Fruit fly (Drosophila melanogaster) whole organism, embryonic: ENCODE data around the gene Msh6.

Experiments used
- Abd-B ChIP-seq: fragments of 200-800 bp; sonication (Bioruptor generic); optimal IDR thresholded peaks from 2 replicates; lab custom pipeline; 2018; ENCODE audit warnings: missing biosample characterization, mild to moderate bottlenecking, missing genetic modification characterization, moderate library complexity
- Blimp-1 ChIP-seq: fragments of 200-800 bp; sonication (Bioruptor generic); optimal IDR thresholded peaks from 3 replicates; lab custom pipeline; 2018; ENCODE audit warnings: missing biosample characterization, missing genetic modification characterization, mild to moderate bottlenecking, moderate library complexity, missing genetic modification reagents
- CG10267 ChIP-seq: fragments of 200-800 bp; sonication (Bioruptor generic); optimal IDR thresholded peaks from 2 replicates; lab custom pipeline; 2018; ENCODE audit warnings: missing biosample characterization, mild to moderate bottlenecking, missing genetic modification characterization, moderate library complexity
- CG10959 ChIP-seq: fragments of 200-800 bp; sonication (Bioruptor generic); IDR thresholded peaks from 2 replicates; pipeline ENCODE4 v1.3.6; 2022; ENCODE audit warnings: missing biosample characterization, missing genetic modification characterization
- CG13296 ChIP-seq: fragments of 200-800 bp; sonication (Bioruptor generic); optimal IDR thresholded peaks from 3 replicates; lab custom pipeline; 2018; ENCODE audit warnings: missing biosample characterization, mild to moderate bottlenecking, missing genetic modification characterization
- CG13424 ChIP-seq: fragments of 200-800 bp; sonication (Bioruptor generic); optimal IDR thresholded peaks from 2 replicates; lab custom pipeline; 2019; ENCODE audit warnings: missing biosample characterization, mild to moderate bottlenecking, missing genetic modification characterization, moderate library complexity
- CG13775 ChIP-seq: fragments of 200-800 bp; sonication (Bioruptor generic); optimal IDR thresholded peaks from 3 replicates; lab custom pipeline; 2017; ENCODE audit warnings: missing biosample characterization, mild to moderate bottlenecking, missing genetic modification characterization
- CG14710 ChIP-seq: fragments of 200-800 bp; sonication (Bioruptor generic); optimal IDR thresholded peaks from 3 replicates; lab custom pipeline; 2019; ENCODE audit warnings: missing biosample characterization, mild to moderate bottlenecking, missing genetic modification characterization, moderate library complexity
- CG14965 ChIP-seq: fragments of 200-800 bp; sonication (Bioruptor generic); optimal IDR thresholded peaks from 2 replicates; lab custom pipeline; 2016; ENCODE audit warnings: missing biosample characterization, missing genetic modification characterization, borderline replicate concordance
- CG15514 ChIP-seq: fragments of 200-800 bp; sonication (Bioruptor generic); optimal IDR thresholded peaks from 3 replicates; lab custom pipeline; 2017; ENCODE audit warnings: missing biosample characterization, missing genetic modification characterization, mild to moderate bottlenecking, moderate library complexity, missing genetic modification reagents
- CG15696 ChIP-seq: fragments of 200-800 bp; sonication (Bioruptor generic); optimal IDR thresholded peaks from 2 replicates; lab custom pipeline; 2019; ENCODE audit warnings: missing biosample characterization, mild to moderate bottlenecking, missing genetic modification characterization, moderate library complexity
- CG17568 ChIP-seq: fragments of 200-800 bp; sonication (Bioruptor generic); optimal IDR thresholded peaks from 2 replicates; lab custom pipeline; 2018; ENCODE audit warnings: missing biosample characterization, mild to moderate bottlenecking, missing genetic modification characterization, moderate library complexity
- CG17829 ChIP-seq: fragments of 200-800 bp; optimal IDR thresholded peaks from 2 replicates; lab custom pipeline; 2019; ENCODE audit warnings: missing biosample characterization, mild to moderate bottlenecking, missing genetic modification characterization, moderate library complexity
- CG2889 ChIP-seq: fragments of 200-800 bp; sonication (Bioruptor generic); IDR thresholded peaks from 3 replicates; pipeline ENCODE4 v1.3.6; 2022; ENCODE audit warnings: missing biosample characterization, missing genetic modification characterization
- CG30431 ChIP-seq: fragments of 200-800 bp; sonication (Bioruptor generic); optimal IDR thresholded peaks from 2 replicates; lab custom pipeline; 2017; ENCODE audit warnings: missing biosample characterization, missing genetic modification characterization
- CG34224 ChIP-seq: fragments of 200-800 bp; sonication (Bioruptor generic); IDR thresholded peaks from 3 replicates; pipeline ENCODE4 v1.3.6; 2022; ENCODE audit warnings: missing biosample characterization, missing genetic modification characterization; ENCODE audit not compliant: partially characterized antibody
- CG42726 ChIP-seq: fragments of 200-800 bp; sonication (Bioruptor generic); IDR thresholded peaks from 2 replicates; pipeline ENCODE4 v1.3.6; 2022; ENCODE audit warnings: missing biosample characterization, missing genetic modification characterization; ENCODE audit not compliant: partially characterized antibody
- CG4424 ChIP-seq: fragments of 200-800 bp; sonication (Bioruptor generic); optimal IDR thresholded peaks from 3 replicates; lab custom pipeline; 2016; ENCODE audit warnings: missing biosample characterization, missing genetic modification characterization
- CG6683 ChIP-seq: fragments of 200-800 bp; sonication (Bioruptor generic); optimal IDR thresholded peaks from 2 replicates; lab custom pipeline; 2017; ENCODE audit warnings: missing biosample characterization, mild to moderate bottlenecking, missing genetic modification characterization, missing genetic modification reagents
- CG7372 ChIP-seq: fragments of 200-800 bp; sonication (Bioruptor generic); IDR thresholded peaks from 2 replicates; pipeline ENCODE4 v1.3.6; 2022; ENCODE audit warnings: missing biosample characterization, missing genetic modification characterization
- CG9797 ChIP-seq: fragments of 200-800 bp; sonication (Bioruptor generic); optimal IDR thresholded peaks from 3 replicates; lab custom pipeline; 2018; ENCODE audit warnings: missing biosample characterization, mild to moderate bottlenecking, missing genetic modification characterization
- H15 ChIP-seq: fragments of 200-800 bp; sonication (Bioruptor generic); IDR thresholded peaks from 3 replicates; pipeline ENCODE4 v1.3.6; 2022; ENCODE audit warnings: missing biosample characterization, missing genetic modification characterization
- Hr39 ChIP-seq: fragments of >200 bp; optimal IDR thresholded peaks from 2 replicates; lab custom pipeline; 2017
- Hsf ChIP-seq: fragments of 200-800 bp; sonication (Bioruptor generic); optimal IDR thresholded peaks from 3 replicates; lab custom pipeline; 2016; ENCODE audit warnings: missing biosample characterization, missing genetic modification characterization
- Jarid2 ChIP-seq: fragments of 200-800 bp; sonication (Bioruptor generic); optimal IDR thresholded peaks from 3 replicates; lab custom pipeline; 2017; ENCODE audit warnings: mild to moderate bottlenecking, missing biosample characterization, missing genetic modification reagents, missing genetic modification characterization
- Med ChIP-seq: fragments of 200-800 bp; sonication (Bioruptor generic); peaks from one replicate; lab custom pipeline; 2016; ENCODE audit warnings: missing biosample characterization, missing genetic modification characterization, mild to moderate bottlenecking, inconsistent platforms, moderate library complexity
- Meics ChIP-seq: fragments of 200-800 bp; sonication (Bioruptor generic); optimal IDR thresholded peaks from 2 replicates; lab custom pipeline; 2017; ENCODE audit warnings: missing biosample characterization, mild to moderate bottlenecking, missing genetic modification characterization
- Taf1 ChIP-seq: fragments of 200-800 bp; sonication (Bioruptor generic); IDR thresholded peaks from 2 replicates; pipeline ENCODE4 v1.3.6; 2022; ENCODE audit warnings: missing biosample characterization, missing genetic modification characterization
- Trl ChIP-seq, 3 experiments: fragments of >200 bp in 2 of 3; fragments of 200-800 bp in 1 of 3; sonication (Bioruptor generic) in 1 of 3; optimal IDR thresholded peaks; 2 replicates in 1 of 3; 3 replicates in 2 of 3; lab custom pipeline; 2016 to 2017; ENCODE audit warnings: missing biosample characterization in 1 of 3, missing genetic modification characterization in 1 of 3
- ase ChIP-seq: fragments of 200-800 bp; sonication (Bioruptor generic); IDR thresholded peaks from 3 replicates; pipeline ENCODE4 v1.3.6; 2022; ENCODE audit warnings: missing biosample characterization, missing genetic modification characterization
- cas ChIP-seq: fragments of 200-800 bp; sonication (Bioruptor generic); IDR thresholded peaks from 2 replicates; pipeline ENCODE4 v1.3.6; 2022; ENCODE audit warnings: missing biosample characterization, missing genetic modification characterization
- cg ChIP-seq: fragments of 200-800 bp; sonication (Bioruptor generic); optimal IDR thresholded peaks from 3 replicates; lab custom pipeline; 2019; ENCODE audit warnings: missing biosample characterization, mild to moderate bottlenecking, missing genetic modification characterization, moderate library complexity
- chm ChIP-seq: fragments of 200-800 bp; sonication (Bioruptor generic); IDR thresholded peaks from 2 replicates; pipeline ENCODE4 v1.3.6; 2022; ENCODE audit warnings: missing biosample characterization, missing genetic modification characterization
- crp ChIP-seq, 2 experiments: fragments of 200-800 bp; sonication (Bioruptor generic); optimal IDR thresholded peaks; 2 replicates in 1 of 2; 3 replicates in 1 of 2; lab custom pipeline; 2017; ENCODE audit warnings: missing biosample characterization in 2 of 2, missing genetic modification characterization in 2 of 2, mild to moderate bottlenecking in 1 of 2, moderate library complexity in 1 of 2
- hth ChIP-seq: fragments of >200 bp; optimal IDR thresholded peaks from 2 replicates; lab custom pipeline; 2017; ENCODE audit warnings: inconsistent platforms
- insv ChIP-seq, 2 experiments: fragments of 200-800 bp; sonication (Bioruptor generic); optimal IDR thresholded peaks; 3 replicates each; lab custom pipeline; 2016 to 2018; ENCODE audit warnings: missing biosample characterization in 2 of 2, missing genetic modification characterization in 2 of 2
- inv ChIP-seq: fragments of 200-800 bp; sonication (Bioruptor generic); IDR thresholded peaks from 2 replicates; pipeline ENCODE4 v1.3.6; 2022; ENCODE audit warnings: missing biosample characterization, missing genetic modification characterization; ENCODE audit not compliant: partially characterized antibody
- jigr1 ChIP-seq: fragments of 200-800 bp; sonication (Bioruptor generic); IDR thresholded peaks from 3 replicates; pipeline ENCODE4 v1.3.6; 2022; ENCODE audit warnings: missing biosample characterization, missing genetic modification characterization
- jumu ChIP-seq: fragments of 200-800 bp; sonication (Bioruptor generic); optimal IDR thresholded peaks from 3 replicates; lab custom pipeline; 2016; ENCODE audit warnings: missing biosample characterization, missing genetic modification characterization
- lbe ChIP-seq: fragments of 200-800 bp; sonication (Bioruptor generic); optimal IDR thresholded peaks from 2 replicates; lab custom pipeline; 2016; ENCODE audit warnings: missing biosample characterization, mild to moderate bottlenecking, missing genetic modification characterization
- oc ChIP-seq: fragments of 200-800 bp; sonication (Bioruptor generic); optimal IDR thresholded peaks from 2 replicates; lab custom pipeline; 2018; ENCODE audit warnings: missing biosample characterization, mild to moderate bottlenecking, missing genetic modification characterization, moderate library complexity
- odd ChIP-seq: fragments of 200-800 bp; sonication (Bioruptor generic); optimal IDR thresholded peaks from 2 replicates; lab custom pipeline; 2017; ENCODE audit warnings: missing biosample characterization, mild to moderate bottlenecking, missing genetic modification characterization
- scrt ChIP-seq: fragments of 200-800 bp; sonication (Bioruptor generic); optimal IDR thresholded peaks from 2 replicates; lab custom pipeline; 2018; ENCODE audit warnings: missing biosample characterization, mild to moderate bottlenecking, missing genetic modification characterization, moderate library complexity
- tgo ChIP-seq: fragments of 200-800 bp; sonication (Bioruptor generic); IDR thresholded peaks from 3 replicates; pipeline ENCODE4 v1.3.6; 2022; ENCODE audit warnings: missing biosample characterization, missing genetic modification characterization
- tx ChIP-seq: fragments of 200-800 bp; sonication (Bioruptor generic); optimal IDR thresholded peaks from 2 replicates; lab custom pipeline; 2016; ENCODE audit warnings: missing biosample characterization, missing genetic modification characterization
- vfl ChIP-seq: fragments of 200-800 bp; sonication (Bioruptor generic); optimal IDR thresholded peaks from 2 replicates; lab custom pipeline; 2016; ENCODE audit warnings: missing biosample characterization, missing genetic modification characterization
- vvl ChIP-seq: fragments of 200-800 bp; sonication (Bioruptor generic); IDR thresholded peaks from 2 replicates; pipeline ENCODE4 v1.3.6; 2022; ENCODE audit warnings: missing biosample characterization, missing genetic modification characterization
- yki ChIP-seq: fragments of >200 bp; optimal IDR thresholded peaks from 3 replicates; lab custom pipeline; 2018

Gene Msh6

dm6 chr3L:15142004-15142890 is 16.1 kb downstream of the Msh6 start, which contains the start of gene Pdi (continued):
- TF ChIP-seq CG13775 (GFP tag; lab: Kevin White, UChicago): peak; percentile 28
- TF ChIP-seq crp (GFP tag; optimal IDR thresholded peaks at IDR 0.05; lab: Kevin White, UChicago): peak in 1 of 2 experiments; percentile 18
- peak; percentile 24 for TF ChIP-seq Blimp-1 (GFP tag; lab: Kevin White, UChicago)
- TF ChIP-seq Taf1: no peak
- TF ChIP-seq Hsf (GFP tag; lab: Kevin White, UChicago): peak; percentile 16
- peak; percentile 26 for TF ChIP-seq CG17568 (GFP tag; lab: Kevin White, UChicago)
- peak; percentile 64 for TF ChIP-seq CG34224 (GFP tag; lab: Robert Waterston, UW)
- TF ChIP-seq Jarid2 (GFP tag; lab: Kevin White, UChicago): peak; percentile 73
- no peak for TF ChIP-seq Hr39 (lab: Kevin White, UChicago)
- TF ChIP-seq Abd-B: no peak
- TF ChIP-seq hth (lab: Kevin White, UChicago): no peak
- no peak for TF ChIP-seq odd (GFP tag; lab: Kevin White, UChicago)
- TF ChIP-seq vvl: peak; percentile 76
- TF ChIP-seq Meics (GFP tag; lab: Kevin White, UChicago): no peak
- TF ChIP-seq CG14965: no peak
- peak; percentile 0 for TF ChIP-seq scrt (GFP tag; lab: Kevin White, UChicago)
- TF ChIP-seq ase (GFP tag; lab: Robert Waterston, UW): no peak
- TF ChIP-seq CG4424 (GFP tag; lab: Kevin White, UChicago): peak; percentile 44
- peak; percentile 19 for TF ChIP-seq tx (GFP tag; lab: Kevin White, UChicago)
- no peak for TF ChIP-seq jumu
- peak in 1 of 2 experiments; percentile 55 for TF ChIP-seq Trl (optimal IDR thresholded peaks at IDR 0.05; lab: Kevin White, UChicago)
- TF ChIP-seq Trl (GFP tag; optimal IDR thresholded peaks at IDR 0.05; lab: Kevin White, UChicago): no peak
- TF ChIP-seq CG13424 (tag; lab: Kevin White, UChicago): peak; percentile 18
- TF ChIP-seq CG30431 (GFP tag; lab: Kevin White, UChicago): no peak
- peak; percentile 59 for TF ChIP-seq CG14710 (tag; lab: Kevin White, UChicago)
- peak; percentile 58 for TF ChIP-seq CG15514 (GFP tag; lab: Kevin White, UChicago)
- TF ChIP-seq CG10267 (tag; lab: Kevin White, UChicago): peak; percentile 64
- no peak for TF ChIP-seq CG6683 (GFP tag; lab: Kevin White, UChicago)
- TF ChIP-seq CG10959 (GFP tag; lab: Robert Waterston, UW): no peak
- peak; percentile 31 for TF ChIP-seq CG13296 (GFP tag; lab: Kevin White, UChicago)
- no peak for TF ChIP-seq CG7372 (GFP tag; lab: Robert Waterston, UW)
- TF ChIP-seq tgo: no peak
- TF ChIP-seq CG15696 (tag; lab: Kevin White, UChicago): peak; percentile 43
- peak; percentile 70 for TF ChIP-seq CG42726 (GFP tag; lab: Robert Waterston, UW)
- no peak; the same call in 2 of the 3 replicates for TF ChIP-seq jigr1
- peak; percentile 33 for TF ChIP-seq oc (tag; lab: Kevin White, UChicago)
- no peak for TF ChIP-seq vfl
- no peak for TF ChIP-seq cas
- TF ChIP-seq lbe (GFP tag; lab: Kevin White, UChicago): peak; percentile 50
- peak; percentile 62 for TF ChIP-seq CG17829 (tag; lab: Kevin White, UChicago)
- TF ChIP-seq Med (GFP tag; lab: Kevin White, UChicago): peak; percentile 91
- TF ChIP-seq yki (lab: Kevin White, UChicago): no peak
- TF ChIP-seq H15: no peak
- TF ChIP-seq CG9797: peak; percentile 74
- TF ChIP-seq CG2889 (GFP tag; lab: Robert Waterston, UW): no peak
- peak; percentile 0 for TF ChIP-seq cg (GFP tag; lab: Kevin White, UChicago)
- TF ChIP-seq inv (GFP tag; lab: Robert Waterston, UW): peak; percentile 58; the same call in 1 of the 2 replicates
- peak; percentile 72 for TF ChIP-seq chm (GFP tag; lab: Robert Waterston, UW)
- peak in 1 of 2 experiments; percentile 24 for TF ChIP-seq insv (GFP tag; optimal IDR thresholded peaks at IDR 0.05; lab: Kevin White, UChicago)
